Fruit fly (Drosophila melanogaster) whole organism, adult: ENCODE data around the gene CG42366.

Source experiments
- CG11617 ChIP-seq: fragments of 200-800 bp; sonication (Bioruptor generic); optimal IDR thresholded peaks from 2 replicates; lab custom pipeline; 2017; ENCODE audit warnings: mild to moderate bottlenecking, missing biosample characterization, missing genetic modification reagents, missing genetic modification characterization
- CG12768 ChIP-seq: fragments of 200-800 bp; sonication (Bioruptor generic); optimal IDR thresholded peaks from 2 replicates; lab custom pipeline; 2017; ENCODE audit warnings: missing biosample characterization, missing genetic modification characterization, mild to moderate bottlenecking, moderate library complexity, missing genetic modification reagents
- CG14711 ChIP-seq: fragments of 200-800 bp; sonication (Bioruptor generic); optimal IDR thresholded peaks from 2 replicates; lab custom pipeline; 2018; ENCODE audit warnings: missing biosample characterization, mild to moderate bottlenecking, missing genetic modification characterization, moderate library complexity
- CG1620 ChIP-seq: fragments of 200-800 bp; sonication (Bioruptor generic); optimal IDR thresholded peaks from 2 replicates; lab custom pipeline; 2016; ENCODE audit warnings: missing biosample characterization, missing genetic modification characterization
- CG33017 ChIP-seq: fragments of 200-800 bp; sonication (Bioruptor generic); optimal IDR thresholded peaks from 2 replicates; lab custom pipeline; 2018; ENCODE audit warnings: missing biosample characterization, mild to moderate bottlenecking, missing genetic modification characterization, moderate library complexity
- CG5204 ChIP-seq: fragments of 200-800 bp; sonication (Bioruptor generic); optimal IDR thresholded peaks from 2 replicates; lab custom pipeline; 2016; ENCODE audit warnings: missing biosample characterization, missing genetic modification characterization
- CG7045 ChIP-seq: fragments of 200-800 bp; sonication (Bioruptor generic); optimal IDR thresholded peaks from 2 replicates; lab custom pipeline; 2017; ENCODE audit warnings: missing biosample characterization, mild to moderate bottlenecking, missing genetic modification characterization
- CG7101 ChIP-seq: fragments of 200-800 bp; sonication (Bioruptor generic); optimal IDR thresholded peaks from 2 replicates; lab custom pipeline; 2018; ENCODE audit warnings: missing biosample characterization, mild to moderate bottlenecking, missing genetic modification characterization, moderate library complexity
- Clk ChIP-seq: fragments of 200-800 bp; sonication (Bioruptor generic); optimal IDR thresholded peaks from 2 replicates; lab custom pipeline; 2017; ENCODE audit warnings: missing biosample characterization, missing genetic modification characterization
- Crg-1 ChIP-seq: fragments of 200-800 bp; sonication (Bioruptor generic); optimal IDR thresholded peaks from 2 replicates; lab custom pipeline; 2016; ENCODE audit warnings: missing biosample characterization, missing genetic modification characterization
- Hr96 ChIP-seq: fragments of 200-800 bp; sonication (Bioruptor generic); optimal IDR thresholded peaks from 2 replicates; lab custom pipeline; 2016; ENCODE audit warnings: missing biosample characterization, missing genetic modification characterization
- Mnt ChIP-seq: fragments of 200-800 bp; sonication (Bioruptor generic); optimal IDR thresholded peaks from 2 replicates; lab custom pipeline; 2016; ENCODE audit warnings: missing biosample characterization, mild to moderate bottlenecking, missing genetic modification characterization
- bab1 ChIP-seq: fragments of 200-800 bp; sonication (Bioruptor generic); optimal IDR thresholded peaks from 3 replicates; lab custom pipeline; 2019; ENCODE audit warnings: missing biosample characterization, mild to moderate bottlenecking, missing genetic modification characterization, moderate library complexity
- cic ChIP-seq: fragments of 200-800 bp; sonication (Bioruptor generic); optimal IDR thresholded peaks from 2 replicates; lab custom pipeline; 2017; ENCODE audit warnings: missing biosample characterization, mild to moderate bottlenecking, missing genetic modification characterization, moderate library complexity
- cnc ChIP-seq, 2 experiments: fragments of >200 bp; optimal IDR thresholded peaks; 2 replicates each; lab custom pipeline; 2017
- kay ChIP-seq: fragments of 200-800 bp; sonication (Bioruptor generic); peaks from one replicate; lab custom pipeline; 2016; ENCODE audit warnings: missing biosample characterization, missing genetic modification characterization, borderline replicate concordance
- ovo ChIP-seq: fragments of 200-800 bp; sonication (Bioruptor generic); optimal IDR thresholded peaks from 2 replicates; lab custom pipeline; 2016; ENCODE audit warnings: missing biosample characterization, missing genetic modification characterization
- pad ChIP-seq: fragments of 200-800 bp; sonication (Bioruptor generic); optimal IDR thresholded peaks from 3 replicates; lab custom pipeline; 2017; ENCODE audit warnings: missing biosample characterization, missing genetic modification characterization, mild to moderate bottlenecking, moderate library complexity, missing genetic modification reagents
- tj ChIP-seq: fragments of 200-800 bp; sonication (Bioruptor generic); optimal IDR thresholded peaks from 3 replicates; lab custom pipeline; 2017; ENCODE audit warnings: missing biosample characterization, mild to moderate bottlenecking, missing genetic modification characterization, moderate library complexity
- toe ChIP-seq: fragments of 200-800 bp; sonication (Bioruptor generic); optimal IDR thresholded peaks from 2 replicates; lab custom pipeline; 2016; ENCODE audit warnings: missing biosample characterization, missing genetic modification characterization

CG42366 gene

dm6 chr2L:9924765-9925164, at the start of gene CG42366, which contains the start of gene TbCMF46:
CG42366 (plus strand) TSS chr2L:9925161.
TbCMF46 (minus strand) TSS chr2L:9924865.
- no peak for TF ChIP-seq CG12768
- no peak for TF ChIP-seq bab1
- no peak for TF ChIP-seq kay (GFP tag; lab: Kevin White, UChicago)
- no peak for TF ChIP-seq tj
- no peak for TF ChIP-seq pad (GFP tag; lab: Kevin White, UChicago)
- TF ChIP-seq CG5204 = no peak
- TF ChIP-seq CG1620 = no peak
- no peak for TF ChIP-seq CG14711 (tag; lab: Kevin White, UChicago)
- TF ChIP-seq Hr96 (GFP tag; lab: Kevin White, UChicago) = no peak
- TF ChIP-seq CG11617 = no peak
- TF ChIP-seq CG33017 (tag; lab: Kevin White, UChicago) = no peak
- TF ChIP-seq CG7101 (tag; lab: Kevin White, UChicago) = no peak
- TF ChIP-seq Crg-1 (GFP tag; lab: Kevin White, UChicago) = no peak
- no peak for TF ChIP-seq toe (GFP tag; lab: Kevin White, UChicago)

dm6 chr2L:9882393-9882971, 42.5 kb upstream of the CG42366 start:
- TF ChIP-seq CG7045 (no peak), Clk (GFP tag; lab: Kevin White, UChicago) (no peak), CG1620 (no peak), pad (GFP tag; lab: Kevin White, UChicago) (no peak), cnc (optimal IDR thresholded peaks at IDR 0.05; lab: Kevin White, UChicago) (no peak), Mnt (GFP tag; lab: Kevin White, UChicago) (no peak), cic (no peak), bab1 (no peak), Crg-1 (GFP tag; lab: Kevin White, UChicago) (no peak), tj (no peak), Hr96 (GFP tag; lab: Kevin White, UChicago) (no peak), toe (GFP tag; lab: Kevin White, UChicago) (no peak), CG12768 (no peak), ovo (GFP tag; lab: Kevin White, UChicago) (no peak), CG11617 (no peak)

- TF ChIP-seq CG12768 (no peak), toe (GFP tag; lab: Kevin White, UChicago) (no peak), CG7101 (tag; lab: Kevin White, UChicago) (no peak), CG7045 (no peak), bab1 (no peak), CG11617 (no peak), CG33017 (tag; lab: Kevin White, UChicago) (no peak), CG1620 (no peak), ovo (GFP tag; lab: Kevin White, UChicago) (no peak), CG14711 (tag; lab: Kevin White, UChicago) (no peak), cic (no peak)
These were observed 38.9 kb upstream of the CG42366 start, which contains the start of gene nAChRalpha6 for dm6 chr2L:9886086-9886485. nAChRalpha6 (minus strand) TSS chr2L:9886250.

- TF ChIP-seq CG7045 (no peak), Clk (GFP tag; lab: Kevin White, UChicago) (no peak), cnc (optimal IDR thresholded peaks at IDR 0.05; lab: Kevin White, UChicago) (no peak), Mnt (GFP tag; lab: Kevin White, UChicago) (peak; percentile 80), ovo (GFP tag; lab: Kevin White, UChicago) (peak; percentile 5), bab1 (peak; percentile 23), CG33017 (tag; lab: Kevin White, UChicago) (peak; percentile 25), toe (GFP tag; lab: Kevin White, UChicago) (no peak), CG1620 (peak; percentile 8), CG7101 (tag; lab: Kevin White, UChicago) (peak; percentile 10)
These were observed 37.1 kb upstream of the CG42366 start, which contains the start of gene Fkbp59 for dm6 chr2L:9887856-9888269. Fkbp59 (plus strand) TSS chr2L:9888005.

dm6 chr2L:9890576-9890975, 34.4 kb upstream of the CG42366 start, which contains the start of the genes CG34183 and CG4537:
CG34183 (minus strand) TSS chr2L:9890772.
CG4537 (plus strand) TSS chr2L:9890885.
- TF ChIP-seq bab1 (peak; percentile 35), Crg-1 (GFP tag; lab: Kevin White, UChicago) (no peak), CG1620 (peak; percentile 34), CG7101 (tag; lab: Kevin White, UChicago) (peak; percentile 5), Mnt (GFP tag; lab: Kevin White, UChicago) (peak; percentile 49)

- TF ChIP-seq bab1 (peak; percentile 13), CG7101 (tag; lab: Kevin White, UChicago) (no peak), CG12768 (no peak), Mnt (GFP tag; lab: Kevin White, UChicago) (peak; percentile 80), ovo (GFP tag; lab: Kevin White, UChicago) (no peak), Crg-1 (GFP tag; lab: Kevin White, UChicago) (peak; percentile 9), Clk (GFP tag; lab: Kevin White, UChicago) (no peak)
These were observed 31.8 kb upstream of the CG42366 start, which contains the start of gene mtDNA-helicase for dm6 chr2L:9893183-9893582. mtDNA-helicase (minus strand) TSS chr2L:9893446.

- TF ChIP-seq kay (GFP tag; lab: Kevin White, UChicago) (no peak), tj (no peak), CG1620 (no peak), Hr96 (GFP tag; lab: Kevin White, UChicago) (no peak), Crg-1 (GFP tag; lab: Kevin White, UChicago) (no peak), bab1 (no peak), cic (no peak), CG11617 (no peak), Clk (GFP tag; lab: Kevin White, UChicago) (no peak), CG5204 (no peak)
These were observed 30.8 kb upstream of the CG42366 start for dm6 chr2L:9894193-9894592.
